Worm (Caenorhabditis elegans): ENCODE data around the gene dhs-26.

DNA sequence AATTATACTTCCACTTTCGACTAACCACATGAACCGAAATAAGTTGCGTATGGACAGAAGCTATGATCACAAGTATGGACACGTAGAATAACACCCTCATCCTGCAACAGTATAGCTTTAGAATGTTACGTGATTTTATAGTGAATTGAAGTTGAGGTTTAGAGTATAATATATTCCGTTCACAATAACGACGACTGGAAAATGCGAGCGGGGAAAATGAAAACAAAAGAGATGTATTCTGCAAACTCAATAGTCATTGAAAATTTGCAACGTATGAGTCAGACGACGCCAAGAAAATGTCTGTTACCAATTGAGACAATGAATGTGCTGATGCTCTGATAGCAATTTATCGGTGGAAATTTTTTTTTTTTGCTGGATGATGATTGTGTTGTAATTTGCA is 23.1 kb upstream of the dhs-26 start, which contains the start of gene acp-1:
- TF ChIP-seq ztf-29 (GFP tag; IDR thresholded peaks at IDR 0.05), result no peak
- TF ChIP-seq ref-1 (GFP tag; conservative IDR thresholded peaks at IDR 0.05), result no peak
- TF ChIP-seq klf-2 (GFP tag; conservative IDR thresholded peaks at IDR 0.05), result no peak
- TF ChIP-seq flt-1 (GFP tag; IDR thresholded peaks at IDR 0.05), result no peak
- no peak for TF ChIP-seq ztf-23 (GFP tag; IDR thresholded peaks at IDR 0.05)
- no peak for TF ChIP-seq med-1 (GFP tag; optimal IDR thresholded peaks at IDR 0.05; ENCODE audit: insufficient read depth)
- TF ChIP-seq T22C8.4 (GFP tag; IDR thresholded peaks at IDR 0.05), result no peak
